Fruit fly (Drosophila melanogaster): Measurements from ENCODE around the gene CG32119.

CG32119 gene

dm6 chr3L:13236646-13237045 is 11.9 kb downstream of the CG32119 start:
- TF ChIP-seq h (optimal IDR thresholded peaks at IDR 0.05), result no peak
- no peak for TF ChIP-seq ttk (optimal IDR thresholded peaks at IDR 0.05)
- no peak for TF ChIP-seq insv (optimal IDR thresholded peaks at IDR 0.05)

dm6 chr3L:13235495-13236284 is 12.8 kb downstream of the CG32119 start:
- TF ChIP-seq psq (optimal IDR thresholded peaks at IDR 0.05) (no peak), insv (optimal IDR thresholded peaks at IDR 0.05) (no peak), h (optimal IDR thresholded peaks at IDR 0.05) (no peak), Sin3A (optimal IDR thresholded peaks at IDR 0.05) (no peak), Myc (optimal IDR thresholded peaks at IDR 0.05) (no peak), ttk (optimal IDR thresholded peaks at IDR 0.05) (no peak)

dm6 chr3L:13233646-13234262 is 14.7 kb downstream of the CG32119 start:
- TF ChIP-seq Sin3A (optimal IDR thresholded peaks at IDR 0.05) (no peak), psq (optimal IDR thresholded peaks at IDR 0.05) (no peak), insv (optimal IDR thresholded peaks at IDR 0.05) (no peak), Myc (optimal IDR thresholded peaks at IDR 0.05) (no peak), h (optimal IDR thresholded peaks at IDR 0.05) (no peak), ttk (optimal IDR thresholded peaks at IDR 0.05) (no peak)

dm6 chr3L:13232747-13233146 is 15.8 kb downstream of the CG32119 start:
- TF ChIP-seq Myc (optimal IDR thresholded peaks at IDR 0.05) (no peak), psq (optimal IDR thresholded peaks at IDR 0.05) (no peak), Sin3A (optimal IDR thresholded peaks at IDR 0.05) (no peak), ttk (optimal IDR thresholded peaks at IDR 0.05) (no peak), h (optimal IDR thresholded peaks at IDR 0.05) (no peak)

dm6 chr3L:13231189-13231588 is 17.3 kb downstream of the CG32119 start:
- TF ChIP-seq psq (optimal IDR thresholded peaks at IDR 0.05) (no peak), Sin3A (optimal IDR thresholded peaks at IDR 0.05) (no peak), ttk (optimal IDR thresholded peaks at IDR 0.05) (no peak), h (optimal IDR thresholded peaks at IDR 0.05) (no peak), insv (optimal IDR thresholded peaks at IDR 0.05) (no peak), Myc (optimal IDR thresholded peaks at IDR 0.05) (no peak)

- TF ChIP-seq ttk (optimal IDR thresholded peaks at IDR 0.05), result no peak
- TF ChIP-seq h (optimal IDR thresholded peaks at IDR 0.05), result no peak
- no peak for TF ChIP-seq insv (optimal IDR thresholded peaks at IDR 0.05)
These were observed 20.0 kb downstream of the CG32119 start, which contains the start of gene caps for dm6 chr3L:13228502-13228941. caps (plus strand) TSS chr3L:13228692.

dm6 chr3L:13227594-13228501 is 20.7 kb downstream of the CG32119 start:
- TF ChIP-seq psq (optimal IDR thresholded peaks at IDR 0.05) (no peak), h (optimal IDR thresholded peaks at IDR 0.05) (no peak), Sin3A (optimal IDR thresholded peaks at IDR 0.05) (no peak), Myc (optimal IDR thresholded peaks at IDR 0.05) (no peak)

- TF ChIP-seq ttk (optimal IDR thresholded peaks at IDR 0.05) (no peak), h (optimal IDR thresholded peaks at IDR 0.05) (no peak), Myc (optimal IDR thresholded peaks at IDR 0.05) (no peak), psq (optimal IDR thresholded peaks at IDR 0.05) (no peak), Sin3A (optimal IDR thresholded peaks at IDR 0.05) (no peak), insv (optimal IDR thresholded peaks at IDR 0.05) (no peak)
These were observed 21.6 kb downstream of the CG32119 start for dm6 chr3L:13226894-13227293.

dm6 chr3L:13223360-13224028 is 25.0 kb downstream of the CG32119 start:
- TF ChIP-seq Myc (optimal IDR thresholded peaks at IDR 0.05) (no peak), h (optimal IDR thresholded peaks at IDR 0.05) (no peak), ttk (optimal IDR thresholded peaks at IDR 0.05) (no peak), Sin3A (optimal IDR thresholded peaks at IDR 0.05) (no peak), psq (optimal IDR thresholded peaks at IDR 0.05) (no peak), insv (optimal IDR thresholded peaks at IDR 0.05) (no peak)

- no peak for TF ChIP-seq h (optimal IDR thresholded peaks at IDR 0.05)
- TF ChIP-seq ttk (optimal IDR thresholded peaks at IDR 0.05), result no peak
- no peak for TF ChIP-seq insv (optimal IDR thresholded peaks at IDR 0.05)
- TF ChIP-seq Myc (optimal IDR thresholded peaks at IDR 0.05), result no peak
- no peak for TF ChIP-seq psq (optimal IDR thresholded peaks at IDR 0.05)
- no peak for TF ChIP-seq Sin3A (optimal IDR thresholded peaks at IDR 0.05)
These were observed 30.5 kb downstream of the CG32119 start for dm6 chr3L:13217968-13218367.

dm6 chr3L:13217395-13217794 is 31.1 kb downstream of the CG32119 start:
- TF ChIP-seq insv (optimal IDR thresholded peaks at IDR 0.05) (no peak), h (optimal IDR thresholded peaks at IDR 0.05) (no peak), ttk (optimal IDR thresholded peaks at IDR 0.05) (no peak), Myc (optimal IDR thresholded peaks at IDR 0.05) (no peak), Sin3A (optimal IDR thresholded peaks at IDR 0.05) (no peak), psq (optimal IDR thresholded peaks at IDR 0.05) (no peak)
